Fruit fly (Drosophila melanogaster) whole organism: Measurements from ENCODE around the gene H15.

Source experiments
- CG8478 ChIP-seq: fragments of >200 bp; optimal IDR thresholded peaks from 2 replicates; lab custom pipeline; 2018; ENCODE audit warnings: inconsistent platforms
- pan ChIP-seq: fragments of >200 bp; optimal IDR thresholded peaks from 2 replicates; lab custom pipeline; 2017

DNA sequence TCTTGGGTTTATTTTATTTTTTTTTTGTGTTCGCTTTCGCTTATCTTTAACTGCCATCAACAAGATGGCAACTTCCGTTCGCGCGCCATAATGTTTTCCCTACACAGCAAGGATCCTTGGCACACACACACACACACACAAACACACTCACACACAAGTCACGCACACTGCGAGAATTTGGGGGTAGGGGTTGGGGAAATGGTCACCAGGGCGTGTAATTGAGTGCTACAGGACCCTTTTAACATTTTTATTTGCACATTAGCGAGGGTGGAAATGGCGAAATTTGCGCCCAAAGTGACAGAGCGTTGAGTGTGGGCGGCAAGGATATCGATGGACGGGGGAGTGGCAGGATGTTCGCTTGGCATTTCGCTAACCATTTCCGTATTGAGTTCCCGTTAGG is 44.1 kb downstream of the H15 start:
- TF ChIP-seq CG8478 (no peak), pan (no peak)
